Fruit fly (Drosophila melanogaster) whole organism: ENCODE results near the gene CG9259.

ENCODE experiments used
- CG8478 ChIP-seq: fragments of >200 bp; optimal IDR thresholded peaks from 2 replicates; lab custom pipeline; 2018; ENCODE audit warnings: inconsistent platforms
- Dll ChIP-seq: fragments of >200 bp; optimal IDR thresholded peaks from 2 replicates; lab custom pipeline; 2017
- EcR ChIP-seq, 2 experiments: fragments of >200 bp; optimal IDR thresholded peaks; 2 replicates each; lab custom pipeline; 2017; ENCODE audit warnings: missing biosample characterization in 2 of 2, missing genetic modification characterization in 2 of 2, missing genetic modification reagents in 2 of 2
- pan ChIP-seq: fragments of >200 bp; optimal IDR thresholded peaks from 2 replicates; lab custom pipeline; 2017
- psq ChIP-seq: fragments of >200 bp; optimal IDR thresholded peaks from 2 replicates; lab custom pipeline; 2017
- usp ChIP-seq: fragments of >200 bp; optimal IDR thresholded peaks from 2 replicates; lab custom pipeline; 2017; ENCODE audit warnings: missing biosample characterization, missing genetic modification characterization, mixed read lengths

Gene CG9259

dm6 chr2L:21089075-21089474 is at the start of gene CG9259:
CG9259 (plus strand) TSS chr2L:21089375.
- TF ChIP-seq psq (lab: Kevin White, UChicago), result no peak

dm6 chr2L:21039569-21040159 is 49.5 kb upstream of the CG9259 start:
- TF ChIP-seq pan (lab: Kevin White, UChicago), result no peak
- TF ChIP-seq CG8478 (lab: Kevin White, UChicago), result no peak
- no peak for TF ChIP-seq EcR (GFP tag; optimal IDR thresholded peaks at IDR 0.05; lab: Kevin White, UChicago)
- TF ChIP-seq psq (lab: Kevin White, UChicago), result no peak
- TF ChIP-seq Dll (lab: Kevin White, UChicago), result no peak
- no peak for TF ChIP-seq usp (GFP tag; lab: Kevin White, UChicago)

DNA sequence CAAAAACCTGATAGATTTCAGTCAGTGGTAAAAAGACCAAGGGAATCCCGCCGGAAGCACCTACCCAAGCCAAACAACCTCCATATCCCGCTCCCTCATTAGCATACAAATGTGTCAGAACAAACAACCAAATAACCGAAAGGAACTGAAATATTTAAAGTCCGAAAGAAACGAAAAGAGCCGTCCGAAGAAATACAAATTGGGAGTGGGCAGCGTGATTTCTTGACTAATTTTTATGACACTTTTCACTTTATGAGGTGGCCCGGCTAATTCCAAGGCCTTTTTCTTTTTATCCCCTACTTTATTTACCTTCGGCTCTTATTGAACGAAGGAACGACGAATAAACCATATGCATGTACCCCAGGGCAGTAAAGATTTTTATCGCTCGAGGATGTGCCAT is 48.5 kb upstream of the CG9259 start:
- TF ChIP-seq CG8478 (lab: Kevin White, UChicago) (no peak), usp (GFP tag; lab: Kevin White, UChicago) (no peak), pan (lab: Kevin White, UChicago) (no peak), EcR (GFP tag; optimal IDR thresholded peaks at IDR 0.05; lab: Kevin White, UChicago) (no peak), Dll (lab: Kevin White, UChicago) (no peak), psq (lab: Kevin White, UChicago) (no peak)

- TF ChIP-seq CG8478 (lab: Kevin White, UChicago) (peak; percentile 26), EcR (GFP tag; optimal IDR thresholded peaks at IDR 0.05; lab: Kevin White, UChicago) (no peak), pan (lab: Kevin White, UChicago) (no peak)
Observed at dm6 chr2L:21051873-21052736, 37.1 kb upstream of the CG9259 start, which contains the start of gene CG42238. CG42238 (minus strand) TSS chr2L:21052164.

dm6 chr2L:21052783-21053463 is 36.3 kb upstream of the CG9259 start, which contains the start of gene Itgbn:
Itgbn (plus strand) TSS chr2L:21053033.
- TF ChIP-seq pan (lab: Kevin White, UChicago) (no peak), EcR (GFP tag; optimal IDR thresholded peaks at IDR 0.05; lab: Kevin White, UChicago) (no peak), Dll (lab: Kevin White, UChicago) (no peak), usp (GFP tag; lab: Kevin White, UChicago) (no peak), psq (lab: Kevin White, UChicago) (no peak), CG8478 (lab: Kevin White, UChicago) (no peak)

- TF ChIP-seq CG8478 (lab: Kevin White, UChicago) (no peak), usp (GFP tag; lab: Kevin White, UChicago) (no peak), Dll (lab: Kevin White, UChicago) (no peak), pan (lab: Kevin White, UChicago) (no peak), EcR (GFP tag; optimal IDR thresholded peaks at IDR 0.05; lab: Kevin White, UChicago) (no peak), psq (lab: Kevin White, UChicago) (no peak)
Observed at dm6 chr2L:21053623-21054022, 35.6 kb upstream of the CG9259 start.

dm6 chr2L:21061591-21061990 is 27.6 kb upstream of the CG9259 start:
- TF ChIP-seq EcR (GFP tag; optimal IDR thresholded peaks at IDR 0.05; lab: Kevin White, UChicago), result no peak
- no peak for TF ChIP-seq usp (GFP tag; lab: Kevin White, UChicago)
- no peak for TF ChIP-seq psq (lab: Kevin White, UChicago)
- TF ChIP-seq CG8478 (lab: Kevin White, UChicago), result no peak
- TF ChIP-seq Dll (lab: Kevin White, UChicago), result no peak
- no peak for TF ChIP-seq pan (lab: Kevin White, UChicago)

- no peak for TF ChIP-seq usp (GFP tag; lab: Kevin White, UChicago)
- no peak for TF ChIP-seq Dll (lab: Kevin White, UChicago)
- TF ChIP-seq EcR (GFP tag; optimal IDR thresholded peaks at IDR 0.05; lab: Kevin White, UChicago), result no peak
- TF ChIP-seq CG8478 (lab: Kevin White, UChicago), result no peak
- no peak for TF ChIP-seq pan (lab: Kevin White, UChicago)
- no peak for TF ChIP-seq psq (lab: Kevin White, UChicago)
Observed at dm6 chr2L:21062611-21063010, 26.6 kb upstream of the CG9259 start.

DNA sequence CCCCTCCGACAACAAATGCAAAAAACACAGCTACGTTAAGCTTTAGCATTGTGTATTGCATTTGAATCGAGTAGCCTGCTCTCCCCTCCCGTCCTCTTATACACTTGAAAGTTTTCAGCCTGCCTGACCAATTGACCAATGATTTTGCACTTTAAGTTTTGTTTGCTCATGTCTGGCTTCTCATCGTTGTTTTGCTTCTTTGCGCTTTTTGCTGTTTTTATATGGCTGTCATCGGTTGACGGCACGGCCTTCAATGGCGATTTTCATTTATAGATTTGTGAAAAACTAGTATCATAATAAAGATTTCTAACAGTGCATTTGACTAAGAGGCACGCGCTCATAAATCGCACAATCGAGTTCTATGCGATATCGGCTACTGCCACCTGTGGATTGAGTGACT is 23.3 kb upstream of the CG9259 start:
- TF ChIP-seq Dll (lab: Kevin White, UChicago) (no peak), CG8478 (lab: Kevin White, UChicago) (no peak), psq (lab: Kevin White, UChicago) (no peak), usp (GFP tag; lab: Kevin White, UChicago) (no peak), pan (lab: Kevin White, UChicago) (no peak), EcR (GFP tag; optimal IDR thresholded peaks at IDR 0.05; lab: Kevin White, UChicago) (no peak)

- no peak for TF ChIP-seq CG8478 (lab: Kevin White, UChicago)
- TF ChIP-seq EcR (GFP tag; optimal IDR thresholded peaks at IDR 0.05; lab: Kevin White, UChicago), result no peak
- no peak for TF ChIP-seq pan (lab: Kevin White, UChicago)
- no peak for TF ChIP-seq Dll (lab: Kevin White, UChicago)
- TF ChIP-seq usp (GFP tag; lab: Kevin White, UChicago), result no peak
- TF ChIP-seq psq (lab: Kevin White, UChicago), result no peak
Observed at dm6 chr2L:21067137-21067536, 22.0 kb upstream of the CG9259 start.

DNA sequence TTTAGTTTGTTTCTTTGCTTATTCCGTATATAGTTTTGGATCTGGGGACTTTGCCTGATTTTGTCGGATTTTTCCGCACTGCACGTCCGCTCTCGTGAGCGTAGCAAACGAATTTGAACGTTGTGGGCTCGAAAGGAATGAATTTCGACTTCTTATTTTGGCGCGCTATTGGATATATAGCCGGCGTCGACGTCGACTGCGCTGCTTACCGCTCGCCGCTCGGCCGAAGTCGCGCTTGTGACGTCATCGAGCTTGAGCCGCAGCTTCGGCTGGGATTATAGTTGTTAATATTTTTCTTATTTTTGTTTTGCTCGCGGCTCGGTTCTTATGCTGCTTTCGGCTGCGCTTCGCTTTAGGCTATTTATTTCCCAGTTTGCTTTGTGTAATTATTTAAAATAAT is 19.4 kb upstream of the CG9259 start:
- TF ChIP-seq CG8478 (lab: Kevin White, UChicago) (no peak), EcR (GFP tag; optimal IDR thresholded peaks at IDR 0.05; lab: Kevin White, UChicago) (no peak), Dll (lab: Kevin White, UChicago) (no peak), pan (lab: Kevin White, UChicago) (no peak), psq (lab: Kevin White, UChicago) (no peak), usp (GFP tag; lab: Kevin White, UChicago) (no peak)
